Worm (Caenorhabditis elegans) whole organism, L2 larva: Measurements from ENCODE around the gene F29B9.1.

ENCODE experiments used
- C34F6.9 ChIP-seq: fragments of 150-350 bp; optimal IDR thresholded peaks from 2 replicates; lab custom pipeline; 2014; ENCODE audit warnings: missing biosample characterization, missing genetic modification characterization
- F13H6.1 ChIP-seq: sonication (generic microtip); optimal IDR thresholded peaks from 2 replicates; lab custom pipeline; 2016; ENCODE audit warnings: missing genetic modification characterization, missing compliant biosample characterization
- R02D3.7 ChIP-seq: fragments of 150-350 bp; optimal IDR thresholded peaks from 2 replicates; lab custom pipeline; 2014; ENCODE audit warnings: missing biosample characterization, missing genetic modification characterization
- Y55F3AM.14 ChIP-seq: fragments of 200-800 bp; sonication (Bioruptor generic); optimal IDR thresholded peaks from 2 replicates; lab custom pipeline; 2018; ENCODE audit warnings: mild to moderate bottlenecking, missing genetic modification characterization, missing compliant biosample characterization
- ZK546.5 ChIP-seq: sonication (generic microtip); optimal IDR thresholded peaks from 2 replicates; lab custom pipeline; 2017; ENCODE audit warnings: missing biosample characterization, missing genetic modification characterization
- alr-1 ChIP-seq: fragments of 150-350 bp; optimal IDR thresholded peaks from 2 replicates; lab custom pipeline; 2014; ENCODE audit warnings: missing biosample characterization, missing genetic modification characterization
- aly-2 ChIP-seq: fragments of 150-350 bp; optimal IDR thresholded peaks from 2 replicates; lab custom pipeline; 2014; ENCODE audit warnings: missing biosample characterization, missing genetic modification characterization
- ama-1 ChIP-seq: fragments of 150-350 bp; optimal IDR thresholded peaks from 2 replicates; lab custom pipeline; 2018; ENCODE audit warnings: inconsistent platforms
- blmp-1 ChIP-seq: sonication (generic microtip); optimal IDR thresholded peaks from 2 replicates; lab custom pipeline; 2017; ENCODE audit warnings: missing genetic modification characterization, mild to moderate bottlenecking, missing compliant biosample characterization, antibody characterized with exemption, moderate library complexity; ENCODE audit not compliant: insufficient read depth
- ceh-16 ChIP-seq: fragments of 150-350 bp; optimal IDR thresholded peaks from 2 replicates; lab custom pipeline; 2014; ENCODE audit warnings: missing biosample characterization, missing genetic modification characterization
- ceh-82 ChIP-seq: fragments of 150-350 bp; optimal IDR thresholded peaks from 2 replicates; lab custom pipeline; 2014; ENCODE audit warnings: missing biosample characterization, missing genetic modification characterization
- crh-2 ChIP-seq: sonication (generic microtip); optimal IDR thresholded peaks from 2 replicates; lab custom pipeline; 2017; ENCODE audit warnings: missing biosample characterization, missing genetic modification characterization
- dmd-4 ChIP-seq: sonication (generic microtip); optimal IDR thresholded peaks from 2 replicates; lab custom pipeline; 2017; ENCODE audit warnings: missing biosample characterization, missing genetic modification characterization
- egl-27 ChIP-seq: sonication (generic microtip); optimal IDR thresholded peaks from 3 replicates; lab custom pipeline; 2017; ENCODE audit warnings: missing biosample characterization, missing genetic modification reagents, missing genetic modification characterization
- elt-1 ChIP-seq: fragments of 150-350 bp; optimal IDR thresholded peaks from 2 replicates; lab custom pipeline; 2014; ENCODE audit warnings: missing biosample characterization, missing genetic modification characterization
- elt-3 ChIP-seq: sonication (generic microtip); optimal IDR thresholded peaks from 2 replicates; lab custom pipeline; 2017; ENCODE audit warnings: missing biosample characterization, missing genetic modification characterization
- fos-1 ChIP-seq: fragments of 150-350 bp; optimal IDR thresholded peaks from 2 replicates; lab custom pipeline; 2014; ENCODE audit warnings: missing biosample characterization, missing genetic modification characterization
- gmeb-1 ChIP-seq: fragments of 150-350 bp; optimal IDR thresholded peaks from 2 replicates; lab custom pipeline; 2014; ENCODE audit warnings: missing biosample characterization, missing genetic modification characterization
- lin-11 ChIP-seq: fragments of 150-350 bp; sonication (generic microtip); optimal IDR thresholded peaks from 2 replicates; lab custom pipeline; 2014; ENCODE audit warnings: missing biosample characterization, missing genetic modification characterization, inconsistent platforms, mixed read lengths
- lin-13 ChIP-seq: fragments of 150-350 bp; optimal IDR thresholded peaks from 2 replicates; lab custom pipeline; 2014; ENCODE audit warnings: missing biosample characterization, missing genetic modification reagents, missing genetic modification characterization
- lin-39 ChIP-seq: fragments of 150-350 bp; optimal IDR thresholded peaks from 2 replicates; lab custom pipeline; 2014; ENCODE audit warnings: missing biosample characterization, missing genetic modification reagents, missing genetic modification characterization
- lsy-2 ChIP-seq, 2 experiments: fragments of 150-350 bp in 1 of 2; sonication (generic microtip) in 1 of 2; optimal IDR thresholded peaks; 2 replicates each; lab custom pipeline; 2014 to 2017; ENCODE audit warnings: missing biosample characterization in 2 of 2, missing genetic modification characterization in 2 of 2
- mab-5 ChIP-seq: fragments of 150-350 bp; optimal IDR thresholded peaks from 2 replicates; lab custom pipeline; 2014; ENCODE audit warnings: missing biosample characterization, missing genetic modification characterization
- mbf-1 ChIP-seq: sonication (generic microtip); optimal IDR thresholded peaks from 2 replicates; lab custom pipeline; 2017; ENCODE audit warnings: missing biosample characterization, missing genetic modification characterization
- mdl-1 ChIP-seq, 2 experiments: fragments of 150-350 bp in 1 of 2; sonication (generic microtip) in 1 of 2; optimal IDR thresholded peaks; 2 replicates each; lab custom pipeline; 2017; ENCODE audit warnings: missing biosample characterization in 2 of 2, missing genetic modification characterization in 2 of 2
- nhr-10 ChIP-seq: sonication (generic microtip); optimal IDR thresholded peaks from 2 replicates; lab custom pipeline; 2017; ENCODE audit warnings: missing biosample characterization, missing genetic modification characterization
- nhr-129 ChIP-seq: fragments of 150-350 bp; optimal IDR thresholded peaks from 2 replicates; lab custom pipeline; 2014; ENCODE audit warnings: missing biosample characterization, missing genetic modification characterization
- nhr-21 ChIP-seq: fragments of 150-350 bp; optimal IDR thresholded peaks from 2 replicates; lab custom pipeline; 2014; ENCODE audit warnings: missing biosample characterization, missing genetic modification characterization
- nhr-237 ChIP-seq: fragments of 150-350 bp; optimal IDR thresholded peaks from 2 replicates; lab custom pipeline; 2014; ENCODE audit warnings: missing biosample characterization, missing genetic modification characterization
- nhr-25 ChIP-seq: fragments of 150-350 bp; sonication (generic microtip); optimal IDR thresholded peaks from 3 replicates; lab custom pipeline; 2014; ENCODE audit warnings: missing biosample characterization, missing genetic modification characterization
- nhr-6 ChIP-seq: fragments of 150-350 bp; optimal IDR thresholded peaks from 2 replicates; lab custom pipeline; 2014; ENCODE audit warnings: missing biosample characterization, missing genetic modification characterization
- nhr-77 ChIP-seq: fragments of 150-350 bp; optimal IDR thresholded peaks from 2 replicates; lab custom pipeline; 2014; ENCODE audit warnings: missing biosample characterization, missing genetic modification characterization
- sem-4 ChIP-seq: fragments of 150-350 bp; optimal IDR thresholded peaks from 2 replicates; lab custom pipeline; 2014; ENCODE audit warnings: missing biosample characterization, missing genetic modification reagents, missing genetic modification characterization
- skn-1 ChIP-seq: sonication (generic microtip); optimal IDR thresholded peaks from 2 replicates; lab custom pipeline; 2017; ENCODE audit warnings: missing biosample characterization, missing genetic modification characterization
- sma-3 ChIP-seq: sonication (generic microtip); optimal IDR thresholded peaks from 2 replicates; lab custom pipeline; 2016; ENCODE audit warnings: missing genetic modification reagents, missing genetic modification characterization, missing compliant biosample characterization
- sma-9 ChIP-seq, 2 experiments: fragments of 150-350 bp in 1 of 2; sonication (generic microtip) in 1 of 2; optimal IDR thresholded peaks; 2 replicates each; lab custom pipeline; 2014 to 2016; ENCODE audit warnings: missing genetic modification characterization in 2 of 2, mild to moderate bottlenecking in 1 of 2, missing biosample characterization in 1 of 2, missing compliant biosample characterization in 1 of 2, missing genetic modification reagents in 1 of 2, moderate library complexity in 1 of 2
- snpc-4 ChIP-seq: fragments of 150-350 bp; optimal IDR thresholded peaks from 2 replicates; lab custom pipeline; 2014; ENCODE audit warnings: missing biosample characterization, missing genetic modification characterization
- unc-39 ChIP-seq: fragments of 150-350 bp; optimal IDR thresholded peaks from 2 replicates; lab custom pipeline; 2014; ENCODE audit warnings: missing biosample characterization, missing genetic modification characterization
- unc-55 ChIP-seq: fragments of 150-350 bp; sonication (generic microtip); optimal IDR thresholded peaks from 3 replicates; lab custom pipeline; 2014; ENCODE audit warnings: missing biosample characterization, missing genetic modification reagents, missing genetic modification characterization
- unc-62 ChIP-seq: fragments of 150-350 bp; optimal IDR thresholded peaks from 2 replicates; lab custom pipeline; 2014; ENCODE audit warnings: missing biosample characterization, missing genetic modification reagents, missing genetic modification characterization
- zag-1 ChIP-seq: fragments of 150-350 bp; optimal IDR thresholded peaks from 2 replicates; lab custom pipeline; 2014; ENCODE audit warnings: missing biosample characterization, missing genetic modification characterization
- ztf-1 ChIP-seq: fragments of 200-800 bp; sonication (Bioruptor generic); conservative IDR thresholded peaks from 2 replicates; pipeline ENCODE4 v1.3.6; 2022; ENCODE audit warnings: missing genetic modification characterization, missing compliant biosample characterization
- ztf-11 ChIP-seq: sonication (generic microtip); optimal IDR thresholded peaks from 2 replicates; lab custom pipeline; 2017; ENCODE audit warnings: missing biosample characterization, missing genetic modification characterization
- ztf-4 ChIP-seq: fragments of 150-350 bp; optimal IDR thresholded peaks from 2 replicates; lab custom pipeline; 2014; ENCODE audit warnings: missing biosample characterization, missing genetic modification characterization

Gene F29B9.1

ce11 chrIV:4660151-4661041 is 4.8 kb upstream of the F29B9.1 start, which contains the start of the genes F29B9.11 and jmjd-1.2:
Gene F29B9.11, minus strand, starts transcription at chrIV:4660201.
Gene jmjd-1.2, plus strand, starts transcription at chrIV:4660991.
- TF ChIP-seq aly-2 (tag; lab: Kevin White, UChicago) (no peak), nhr-129 (peak; percentile 84), Y55F3AM.14 (GFP tag; lab: Kevin White, UChicago) (peak; percentile 74), ceh-16 (tag; lab: Kevin White, UChicago) (peak; percentile 54), elt-1 (tag; lab: Kevin White, UChicago) (no peak), lin-39 (tag; lab: Kevin White, UChicago) (no peak), mab-5 (tag; lab: Kevin White, UChicago) (peak; percentile 82), dmd-4 (tag; lab: Kevin White, UChicago) (no peak), lin-13 (peak; percentile 93), sem-4 (tag; lab: Kevin White, UChicago) (peak; percentile 93), alr-1 (tag; lab: Kevin White, UChicago) (no peak), blmp-1 (tag; lab: Kevin White, UChicago) (peak; percentile 75), ztf-11 (no peak), nhr-25 (tag; lab: Kevin White, UChicago) (peak; percentile 88), sma-3 (GFP tag; lab: Kevin White, UChicago) (peak; percentile 98), crh-2 (tag; lab: Kevin White, UChicago) (peak; percentile 95), nhr-237 (peak; percentile 73), egl-27 (tag; lab: Kevin White, UChicago) (peak; percentile 78), nhr-10 (tag; lab: Kevin White, UChicago) (peak; percentile 30), gmeb-1 (tag; lab: Kevin White, UChicago) (peak; percentile 79), fos-1 (tag; lab: Kevin White, UChicago) (peak; percentile 72), C34F6.9 (tag; lab: Kevin White, UChicago) (peak; percentile 97), lin-11 (tag; lab: Kevin White, UChicago) (peak; percentile 91), lsy-2 (tag; optimal IDR thresholded peaks at IDR 0.05; lab: Kevin White, UChicago) (peak; percentile 87 to 95), ztf-1 (no peak), mdl-1 (tag; optimal IDR thresholded peaks at IDR 0.05; lab: Kevin White, UChicago) (peak in 1 of 2 experiments; percentile 51), nhr-6 (tag; lab: Kevin White, UChicago) (peak; percentile 55), ceh-82 (tag; lab: Kevin White, UChicago) (no peak), ZK546.5 (tag; lab: Kevin White, UChicago) (peak; percentile 72), snpc-4 (peak; percentile 78), R02D3.7 (tag; lab: Kevin White, UChicago) (peak; percentile 47), ztf-4 (tag; lab: Kevin White, UChicago) (peak; percentile 76), zag-1 (tag; lab: Kevin White, UChicago) (peak; percentile 68), mbf-1 (tag; lab: Kevin White, UChicago) (peak; percentile 2), nhr-77 (tag; lab: Kevin White, UChicago) (peak; percentile 39), skn-1 (tag; lab: Kevin White, UChicago) (no peak), unc-39 (tag; lab: Kevin White, UChicago) (no peak), nhr-21 (peak; percentile 89), ama-1 (no peak), unc-62 (peak; percentile 10), unc-55 (peak; percentile 89), sma-9 (GFP tag; optimal IDR thresholded peaks at IDR 0.05; lab: Kevin White, UChicago) (peak; percentile 88), sma-9 (tag; optimal IDR thresholded peaks at IDR 0.05; lab: Kevin White, UChicago) (no peak), elt-3 (tag; lab: Kevin White, UChicago) (no peak), F13H6.1 (tag; lab: Kevin White, UChicago) (peak; percentile 92)
